Fruit fly (Drosophila melanogaster): ENCODE results near the gene CG6282.
A peak's percentile ranks its signal among the peaks of the same experiment; 100 is the strongest.

Gene CG6282

DNA sequence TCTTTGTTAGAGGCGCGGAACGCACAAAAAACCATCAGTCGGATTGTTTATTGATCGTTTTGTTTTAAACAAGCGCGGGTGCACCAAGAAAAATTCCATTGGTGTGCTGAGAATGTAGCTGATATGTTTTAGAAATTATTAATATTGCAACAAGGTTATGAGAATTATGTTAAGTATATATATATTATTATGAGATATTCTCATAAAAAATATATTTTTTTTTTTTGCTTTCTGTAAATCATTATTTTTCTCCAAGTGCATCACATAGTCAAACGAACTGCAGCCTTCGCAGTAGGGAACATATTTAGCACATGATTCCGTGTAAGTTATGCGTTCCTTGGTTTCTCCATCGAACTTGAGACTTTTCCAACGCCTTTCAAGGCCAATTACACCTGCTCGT, 24.5 kb downstream of the CG6282 start (continued):
- TF ChIP-seq esg (GFP tag; conservative IDR thresholded peaks at IDR 0.05), result no peak; the same call in 1 of the 2 replicates
- TF ChIP-seq Dll (GFP tag; IDR thresholded peaks at IDR 0.05; ENCODE audit: partially characterized antibody), result no peak
- TF ChIP-seq fd96Cb (tag; optimal IDR thresholded peaks at IDR 0.05), result peak; percentile 64
- peak; percentile 42 for TF ChIP-seq Fer2 (tag; optimal IDR thresholded peaks at IDR 0.05)
- no peak for TF ChIP-seq D (optimal IDR thresholded peaks at IDR 0.05)
- peak; percentile 72 for TF ChIP-seq D (GFP tag; optimal IDR thresholded peaks at IDR 0.05)
- peak; percentile 78 for TF ChIP-seq gsb (GFP tag; IDR thresholded peaks at IDR 0.05)
- TF ChIP-seq Deaf1 (tag; optimal IDR thresholded peaks at IDR 0.05), result peak; percentile 53
- peak; percentile 64; the same call in 1 of the 3 replicates for TF ChIP-seq CG11456 (GFP tag; IDR thresholded peaks at IDR 0.05)
- peak; percentile 55 for TF ChIP-seq dmrt11E (tag; optimal IDR thresholded peaks at IDR 0.05)
- no peak for TF ChIP-seq CG7745 (tag; optimal IDR thresholded peaks at IDR 0.05)
- peak; percentile 76 for TF ChIP-seq CG9727 (GFP tag; optimal IDR thresholded peaks at IDR 0.05)
- TF ChIP-seq CG32532 (GFP tag; IDR thresholded peaks at IDR 0.05), result peak; percentile 78
- peak; percentile 76 for TF ChIP-seq CG32772 (GFP tag; IDR thresholded peaks at IDR 0.05)
- TF ChIP-seq CG7839 (tag; optimal IDR thresholded peaks at IDR 0.05), result peak; percentile 87
- peak; percentile 65; the same call in 1 of the 3 replicates for TF ChIP-seq CG11093 (GFP tag; IDR thresholded peaks at IDR 0.05)
- peak; percentile 79 for TF ChIP-seq Ptx1 (GFP tag; IDR thresholded peaks at IDR 0.05)
- peak; percentile 48; the same call in 1 of the 3 replicates for TF ChIP-seq CG11560 (tag; IDR thresholded peaks at IDR 0.05)
- TF ChIP-seq wdn (GFP tag; IDR thresholded peaks at IDR 0.05), result 0 out of 2 replicates have a peak, but pooled peaks have one; percentile 24
- no peak for TF ChIP-seq CG9609 (GFP tag; optimal IDR thresholded peaks at IDR 0.05)
- peak; percentile 51 for TF ChIP-seq az2 (GFP tag; optimal IDR thresholded peaks at IDR 0.05)
- peak; percentile 65 for TF ChIP-seq CG17328 (GFP tag; IDR thresholded peaks at IDR 0.05)
- no peak for TF ChIP-seq Myb (GFP tag; optimal IDR thresholded peaks at IDR 0.05)
- no peak for TF ChIP-seq CG13123 (GFP tag; optimal IDR thresholded peaks at IDR 0.05)
- TF ChIP-seq kni (GFP tag; optimal IDR thresholded peaks at IDR 0.05), result no peak
- peak; percentile 55 for TF ChIP-seq CG3281 (GFP tag; optimal IDR thresholded peaks at IDR 0.05)
- no peak for TF ChIP-seq Sin3A (optimal IDR thresholded peaks at IDR 0.05)
- TF ChIP-seq so (GFP tag; IDR thresholded peaks at IDR 0.05), result peak; percentile 57; the same call in 1 of the 3 replicates
- no peak for TF ChIP-seq CG7987 (GFP tag; optimal IDR thresholded peaks at IDR 0.05)
- no peak for TF ChIP-seq CG18619 (GFP tag; optimal IDR thresholded peaks at IDR 0.05)
- TF ChIP-seq Hr78 (GFP tag; optimal IDR thresholded peaks at IDR 0.05), result peak in 1 of 2 experiments; percentile 49
- TF ChIP-seq Vsx1 (GFP tag; optimal IDR thresholded peaks at IDR 0.05), result no peak
- no peak for TF ChIP-seq Doc3 (GFP tag; IDR thresholded peaks at IDR 0.05; ENCODE audit: partially characterized antibody)
- TF ChIP-seq dpn (GFP tag; optimal IDR thresholded peaks at IDR 0.05), result peak in 1 of 2 experiments; percentile 48
- TF ChIP-seq kah (GFP tag; optimal IDR thresholded peaks at IDR 0.05), result peak; percentile 34
- TF ChIP-seq Ets65A (GFP tag), result no peak
- TF ChIP-seq Taf1 (GFP tag; IDR thresholded peaks at IDR 0.05), result peak; percentile 39; the same call in 1 of the 2 replicates
- TF ChIP-seq wor (GFP tag; IDR thresholded peaks at IDR 0.05), result peak; percentile 31; the same call in 1 of the 2 replicates
- TF ChIP-seq gcm2 (GFP tag; optimal IDR thresholded peaks at IDR 0.05), result no peak
- no peak for TF ChIP-seq CG17912 (GFP tag; optimal IDR thresholded peaks at IDR 0.05)
- TF ChIP-seq CG8281 (tag; optimal IDR thresholded peaks at IDR 0.05), result peak; percentile 36
- no peak for TF ChIP-seq sqz (GFP tag; optimal IDR thresholded peaks at IDR 0.05)
- no peak for TF ChIP-seq Atf-2 (GFP tag; optimal IDR thresholded peaks at IDR 0.05)
- no peak for TF ChIP-seq dm (GFP tag; optimal IDR thresholded peaks at IDR 0.05)
- TF ChIP-seq CHES-1-like (GFP tag; optimal IDR thresholded peaks at IDR 0.05), result no peak
- peak; percentile 72 for TF ChIP-seq ase (GFP tag; IDR thresholded peaks at IDR 0.05)
- peak; percentile 80 for TF ChIP-seq gem (tag; optimal IDR thresholded peaks at IDR 0.05)
- TF ChIP-seq prd (optimal IDR thresholded peaks at IDR 0.05), result no peak
- peak; percentile 88 for TF ChIP-seq prd (GFP tag; IDR thresholded peaks at IDR 0.05)
- no peak for TF ChIP-seq bab2 (GFP tag; optimal IDR thresholded peaks at IDR 0.05)
- TF ChIP-seq CG12942 (GFP tag; optimal IDR thresholded peaks at IDR 0.05), result no peak
- peak; percentile 86 for TF ChIP-seq dmrt99B (tag; optimal IDR thresholded peaks at IDR 0.05)

Data from whole organism, embryonic.